Worm (Caenorhabditis elegans): ENCODE data around the gene C23G10.10.

DNA sequence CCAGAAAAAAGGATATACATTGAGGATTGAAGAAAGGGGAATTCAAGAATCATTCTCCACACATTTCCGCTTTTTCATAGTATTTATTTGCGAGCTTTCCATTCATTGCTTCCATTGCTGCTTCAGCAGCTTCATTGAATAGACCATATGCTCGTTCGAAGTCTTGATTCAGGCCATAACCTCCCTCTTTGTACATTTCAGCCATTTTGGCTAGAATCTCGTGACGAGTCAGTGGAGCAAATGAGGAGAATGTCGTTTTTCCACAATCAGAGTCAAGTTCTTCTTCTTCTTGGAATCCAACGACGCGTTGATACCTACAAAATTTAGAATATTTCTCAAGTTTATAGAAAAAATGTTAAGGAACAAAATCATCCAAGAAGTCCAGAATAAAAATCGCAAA is 48.6 kb downstream of the C23G10.10 start:
- TF ChIP-seq unc-39 (tag; optimal IDR thresholded peaks at IDR 0.05) (no peak), T20F7.1 (GFP tag; optimal IDR thresholded peaks at IDR 0.05) (no peak)
